Worm (Caenorhabditis elegans) whole organism, late embryonic: ENCODE data around the gene nas-29.

Source experiments
- F13H6.1 ChIP-seq: sonication (generic microtip); optimal IDR thresholded peaks from 2 replicates; lab custom pipeline; 2016; ENCODE audit warnings: missing genetic modification characterization, missing compliant biosample characterization
- Y22D7AL.16 ChIP-seq: sonication (generic microtip); optimal IDR thresholded peaks from 2 replicates; lab custom pipeline; 2016; ENCODE audit warnings: missing genetic modification characterization, missing compliant biosample characterization
- ahr-1 ChIP-seq: sonication (generic microtip); optimal IDR thresholded peaks from 2 replicates; lab custom pipeline; 2016; ENCODE audit warnings: missing genetic modification characterization, missing compliant biosample characterization
- ama-1 ChIP-seq: fragments of 150-350 bp; optimal IDR thresholded peaks from 2 replicates; lab custom pipeline; 2014
- ceh-14 ChIP-seq: sonication (generic microtip); optimal IDR thresholded peaks from 2 replicates; lab custom pipeline; 2016; ENCODE audit warnings: missing genotype, missing genetic modification characterization, missing compliant biosample characterization
- ceh-2 ChIP-seq: sonication (generic microtip); optimal IDR thresholded peaks from 2 replicates; lab custom pipeline; 2016; ENCODE audit warnings: missing genotype, missing genetic modification characterization, missing compliant biosample characterization
- ceh-22 ChIP-seq: sonication (generic microtip); optimal IDR thresholded peaks from 2 replicates; lab custom pipeline; 2017; ENCODE audit warnings: missing biosample characterization, missing genetic modification characterization
- ceh-24 ChIP-seq: sonication (generic microtip); optimal IDR thresholded peaks from 2 replicates; lab custom pipeline; 2016; ENCODE audit warnings: mild to moderate bottlenecking, missing genetic modification characterization, missing compliant biosample characterization
- ceh-31 ChIP-seq: sonication (generic microtip); optimal IDR thresholded peaks from 2 replicates; lab custom pipeline; 2016; ENCODE audit warnings: missing genetic modification characterization, missing compliant biosample characterization
- ceh-34 ChIP-seq: sonication (generic microtip); optimal IDR thresholded peaks from 2 replicates; lab custom pipeline; 2016; ENCODE audit warnings: mild to moderate bottlenecking, missing genetic modification characterization, missing compliant biosample characterization
- ceh-48 ChIP-seq: sonication (generic microtip); optimal IDR thresholded peaks from 2 replicates; lab custom pipeline; 2016; ENCODE audit warnings: missing genetic modification characterization, inconsistent platforms, missing compliant biosample characterization
- ceh-9 ChIP-seq: sonication (generic microtip); optimal IDR thresholded peaks from 2 replicates; lab custom pipeline; 2016; ENCODE audit warnings: mild to moderate bottlenecking, missing genetic modification characterization, inconsistent platforms, missing compliant biosample characterization
- che-1 ChIP-seq: sonication (generic microtip); optimal IDR thresholded peaks from 2 replicates; lab custom pipeline; 2016; ENCODE audit warnings: mild to moderate bottlenecking, missing genetic modification characterization, missing compliant biosample characterization
- dve-1 ChIP-seq: sonication (generic microtip); optimal IDR thresholded peaks from 2 replicates; lab custom pipeline; 2017; ENCODE audit warnings: antibody characterized with exemption, mild to moderate bottlenecking, missing genetic modification characterization, missing compliant biosample characterization
- elt-2 ChIP-seq: sonication (generic microtip); optimal IDR thresholded peaks from 2 replicates; lab custom pipeline; 2016; ENCODE audit warnings: missing genetic modification reagents, missing genetic modification characterization, missing compliant biosample characterization
- elt-4 ChIP-seq: sonication (generic microtip); optimal IDR thresholded peaks from 2 replicates; lab custom pipeline; 2016; ENCODE audit warnings: missing genetic modification characterization, missing compliant biosample characterization
- eyg-1 ChIP-seq: sonication (generic microtip); optimal IDR thresholded peaks from 2 replicates; lab custom pipeline; 2016; ENCODE audit warnings: missing genotype, missing genetic modification characterization, missing compliant biosample characterization
- fkh-6 ChIP-seq: sonication (generic microtip); optimal IDR thresholded peaks from 2 replicates; lab custom pipeline; 2016; ENCODE audit warnings: missing genetic modification characterization, missing compliant biosample characterization
- hlh-13 ChIP-seq: fragments of 200-800 bp; sonication (Bioruptor generic); optimal IDR thresholded peaks from 2 replicates; lab custom pipeline; 2018; ENCODE audit warnings: mild to moderate bottlenecking, missing genetic modification characterization, missing compliant biosample characterization
- hlh-8 ChIP-seq: sonication (generic microtip); optimal IDR thresholded peaks from 2 replicates; lab custom pipeline; 2016; ENCODE audit warnings: missing genotype, missing genetic modification characterization, missing compliant biosample characterization
- lim-6 ChIP-seq: sonication (generic microtip); optimal IDR thresholded peaks from 2 replicates; lab custom pipeline; 2016; ENCODE audit warnings: missing genetic modification characterization, missing compliant biosample characterization
- lin-11 ChIP-seq: fragments of 200-800 bp; sonication (Bioruptor generic); optimal IDR thresholded peaks from 2 replicates; lab custom pipeline; 2018; ENCODE audit warnings: mild to moderate bottlenecking, missing genetic modification characterization, missing compliant biosample characterization
- madf-2 ChIP-seq: sonication (generic microtip); optimal IDR thresholded peaks from 2 replicates; lab custom pipeline; 2017; ENCODE audit warnings: missing genetic modification characterization, missing compliant biosample characterization
- pag-3 ChIP-seq: sonication (generic microtip); optimal IDR thresholded peaks from 2 replicates; lab custom pipeline; 2016; ENCODE audit warnings: missing compliant biosample characterization, missing genetic modification characterization, borderline replicate concordance
- pat-9 ChIP-seq: fragments of 200-800 bp; sonication (Bioruptor generic); optimal IDR thresholded peaks from 2 replicates; lab custom pipeline; 2018; ENCODE audit warnings: mild to moderate bottlenecking, missing genetic modification characterization, moderate library complexity, missing compliant biosample characterization
- pax-1 ChIP-seq: fragments of 150-350 bp; optimal IDR thresholded peaks from 2 replicates; lab custom pipeline; 2014; ENCODE audit warnings: missing biosample characterization, missing genetic modification characterization
- pha-4 ChIP-seq: fragments of 150-350 bp; optimal IDR thresholded peaks from 2 replicates; lab custom pipeline; 2018; ENCODE audit warnings: missing biosample characterization, missing genetic modification reagents, missing genetic modification characterization
- pros-1 ChIP-seq: fragments of 150-350 bp; optimal IDR thresholded peaks from 2 replicates; lab custom pipeline; 2014; ENCODE audit warnings: missing biosample characterization, missing genetic modification reagents, missing genetic modification characterization
- tbx-2 ChIP-seq: sonication (generic microtip); optimal IDR thresholded peaks from 2 replicates; lab custom pipeline; 2016; ENCODE audit warnings: missing genetic modification characterization, missing compliant biosample characterization
- tbx-7 ChIP-seq: sonication (generic microtip); optimal IDR thresholded peaks from 2 replicates; lab custom pipeline; 2016; ENCODE audit warnings: missing genotype, missing genetic modification characterization, missing compliant biosample characterization
- ttx-3 ChIP-seq: sonication (generic microtip); optimal IDR thresholded peaks from 2 replicates; lab custom pipeline; 2016; ENCODE audit warnings: missing genetic modification reagents, missing genetic modification characterization, missing compliant biosample characterization
- unc-42 ChIP-seq: sonication (generic microtip); optimal IDR thresholded peaks from 2 replicates; lab custom pipeline; 2016; ENCODE audit warnings: missing genotype, missing genetic modification characterization, missing compliant biosample characterization
- unc-55 ChIP-seq: sonication (generic microtip); optimal IDR thresholded peaks from 2 replicates; lab custom pipeline; 2017; ENCODE audit warnings: missing biosample characterization, missing genetic modification reagents, missing genetic modification characterization
- zip-5 ChIP-seq: sonication (generic microtip); optimal IDR thresholded peaks from 2 replicates; lab custom pipeline; 2016; ENCODE audit warnings: missing genetic modification characterization, missing compliant biosample characterization

Gene nas-29

DNA sequence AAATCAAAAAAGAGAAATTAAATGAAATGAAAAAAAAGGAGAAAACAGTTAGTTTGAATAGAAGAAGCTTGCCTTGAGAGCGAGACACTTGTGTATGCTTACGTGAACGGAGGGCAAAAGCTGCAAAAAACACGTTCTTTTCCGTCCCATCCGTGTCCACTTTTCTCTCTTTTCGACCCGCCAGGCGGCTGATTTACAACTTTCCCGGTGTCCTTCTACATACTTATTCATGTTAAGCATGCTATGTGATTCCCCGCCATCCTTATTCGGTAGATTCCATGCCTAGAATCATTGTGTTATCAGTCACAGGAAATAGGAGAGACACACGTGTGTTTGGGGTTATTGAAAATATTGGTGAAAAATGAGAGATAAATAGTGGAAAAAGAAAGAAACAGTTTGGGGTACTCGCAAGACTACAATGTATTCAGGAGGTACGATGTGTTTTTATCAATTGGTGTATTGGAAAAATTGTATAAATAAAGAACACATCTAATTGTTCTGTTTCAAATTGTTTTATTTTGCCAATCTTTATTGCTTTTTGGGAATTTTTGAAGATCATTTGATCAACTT lies at the start of gene nas-29:
nas-29 (minus strand) TSS at position 92 of the 570 bp plus-strand sequence.
- TF ChIP-seq elt-2 (tag; lab: Kevin White, UChicago) (peak; percentile 65), tbx-2 (no peak)

DNA sequence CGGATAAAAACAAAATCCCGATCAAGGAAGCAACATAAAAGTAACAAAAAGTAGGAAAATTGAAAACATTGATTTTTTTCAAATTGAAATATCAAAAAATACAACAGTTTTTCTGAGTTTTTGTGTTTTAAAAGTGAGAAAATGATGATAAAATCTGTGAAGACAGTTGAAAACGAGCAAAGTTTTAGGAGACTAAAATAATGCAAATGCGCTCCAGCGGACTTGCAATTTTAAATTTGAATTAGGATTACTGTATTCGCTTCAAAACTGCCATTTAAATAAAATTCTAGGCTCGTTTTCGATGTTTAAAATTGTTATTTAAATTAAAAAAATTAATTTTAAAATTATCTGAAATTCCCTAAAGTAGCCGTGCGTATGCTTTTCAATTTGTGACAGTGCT lies 46.1 kb upstream of the nas-29 start:
- no peak for TF ChIP-seq hlh-13 (GFP tag; lab: Kevin White, UChicago)
- TF ChIP-seq pag-3 (tag; lab: Kevin White, UChicago), result no peak
- TF ChIP-seq pax-1 (tag; lab: Kevin White, UChicago), result no peak
- no peak for TF ChIP-seq ceh-48
- no peak for TF ChIP-seq elt-2 (tag; lab: Kevin White, UChicago)
- no peak for TF ChIP-seq che-1 (tag; lab: Kevin White, UChicago)
- no peak for TF ChIP-seq ceh-14
- TF ChIP-seq eyg-1 (tag; lab: Kevin White, UChicago), result no peak
- TF ChIP-seq lim-6 (tag; lab: Kevin White, UChicago), result no peak
- no peak for TF ChIP-seq ama-1 (lab: Kevin White, UChicago)
- TF ChIP-seq dve-1 (tag; lab: Kevin White, UChicago), result no peak
- no peak for TF ChIP-seq hlh-8 (tag; lab: Kevin White, UChicago)
- TF ChIP-seq elt-4 (tag; lab: Kevin White, UChicago), result no peak
- TF ChIP-seq ceh-9 (tag; lab: Kevin White, UChicago), result no peak
- TF ChIP-seq unc-55, result no peak
- TF ChIP-seq madf-2 (tag; lab: Kevin White, UChicago), result no peak
- TF ChIP-seq ceh-22 (tag; lab: Kevin White, UChicago), result no peak
- no peak for TF ChIP-seq ceh-2 (tag; lab: Kevin White, UChicago)
- TF ChIP-seq, all 69 proteins: peak for 0

DNA sequence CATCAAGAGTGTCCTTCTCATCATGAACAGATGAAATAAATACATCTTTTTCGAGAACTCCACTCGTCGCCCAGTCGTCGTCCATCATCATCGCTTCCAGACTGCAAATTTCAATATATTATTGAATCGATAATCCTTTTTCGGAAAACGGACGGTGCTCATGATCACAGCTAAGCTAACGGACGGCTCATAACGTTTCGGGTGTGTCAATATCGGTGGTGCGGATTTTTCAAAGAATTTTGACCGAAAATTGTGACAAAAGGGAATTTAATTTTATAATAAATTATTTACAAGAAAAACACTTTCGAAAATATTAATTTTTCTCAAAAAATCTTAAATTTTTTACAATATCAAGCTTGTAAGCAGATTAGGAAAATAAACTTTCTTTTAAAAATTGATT lies 45.6 kb upstream of the nas-29 start, which contains the start of gene crh-2:
crh-2 (minus strand) TSS at position 101 of the 400 bp plus-strand sequence.
- TF ChIP-seq tbx-7 (tag; lab: Kevin White, UChicago), result no peak
- no peak for TF ChIP-seq ceh-9 (tag; lab: Kevin White, UChicago)
- TF ChIP-seq pros-1 (tag; lab: Kevin White, UChicago), result no peak
- TF ChIP-seq ttx-3, result no peak
- TF ChIP-seq unc-55, result no peak
- TF ChIP-seq pat-9 (tag; lab: Kevin White, UChicago), result no peak
- TF ChIP-seq hlh-8 (tag; lab: Kevin White, UChicago), result no peak
- no peak for TF ChIP-seq ceh-24 (tag; lab: Kevin White, UChicago)
- no peak for TF ChIP-seq ceh-34 (tag; lab: Kevin White, UChicago)
- TF ChIP-seq Y22D7AL.16 (tag; lab: Kevin White, UChicago), result no peak
- TF ChIP-seq fkh-6, result no peak
- no peak for TF ChIP-seq lin-11 (tag; lab: Kevin White, UChicago)
- no peak for TF ChIP-seq pha-4 (tag; lab: Kevin White, UChicago)
- no peak for TF ChIP-seq ahr-1 (tag; lab: Kevin White, UChicago)

DNA sequence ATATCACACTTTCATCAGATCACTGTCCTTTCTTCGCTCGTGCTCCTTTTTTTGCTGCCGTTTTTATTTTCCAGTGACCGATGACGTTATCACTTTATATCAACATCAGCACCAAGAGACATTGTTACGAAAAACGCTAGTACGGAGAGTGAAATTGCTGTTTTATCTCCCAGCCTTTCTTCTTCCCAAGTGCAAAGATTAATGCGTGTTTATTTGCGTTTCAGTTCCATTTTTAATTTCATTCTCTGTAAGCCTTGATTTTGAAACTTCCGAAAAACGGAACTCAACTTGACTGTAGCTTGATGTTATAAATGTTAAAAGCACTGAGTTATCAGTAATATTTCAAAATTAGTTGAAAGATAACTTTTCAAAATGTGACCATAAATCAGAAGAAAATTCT lies 45.0 kb upstream of the nas-29 start:
- no peak for TF ChIP-seq hlh-8 (tag; lab: Kevin White, UChicago)
- no peak for TF ChIP-seq elt-2 (tag; lab: Kevin White, UChicago)
- TF ChIP-seq ceh-2 (tag; lab: Kevin White, UChicago), result no peak
- TF ChIP-seq zip-5 (tag; lab: Kevin White, UChicago), result no peak
- no peak for TF ChIP-seq unc-42 (tag; lab: Kevin White, UChicago)
- TF ChIP-seq ceh-31 (tag; lab: Kevin White, UChicago), result no peak
- no peak for TF ChIP-seq ahr-1 (tag; lab: Kevin White, UChicago)
- no peak for TF ChIP-seq F13H6.1 (tag; lab: Kevin White, UChicago)
- no peak for TF ChIP-seq tbx-2
- TF ChIP-seq ama-1 (lab: Kevin White, UChicago), result no peak
- TF ChIP-seq pha-4 (tag; lab: Kevin White, UChicago), result no peak
